Fruit fly (Drosophila melanogaster) whole organism, embryonic: ENCODE measurements around the gene Sfp33A3.

ENCODE experiments used
- Atf-2 ChIP-seq: fragments of 200-800 bp; sonication (Bioruptor generic); optimal IDR thresholded peaks from 2 replicates; lab custom pipeline; 2016; ENCODE audit warnings: missing biosample characterization, missing genetic modification characterization
- B-H1 ChIP-seq: fragments of 200-800 bp; sonication (Bioruptor generic); IDR thresholded peaks from 3 replicates; pipeline ENCODE4 v1.3.6; 2022; ENCODE audit warnings: missing biosample characterization, missing genetic modification characterization
- CG10654 ChIP-seq: fragments of 200-800 bp; sonication (Bioruptor generic); optimal IDR thresholded peaks from 2 replicates; lab custom pipeline; 2016; ENCODE audit warnings: missing biosample characterization, missing genetic modification characterization
- CG11723 ChIP-seq: fragments of 200-800 bp; sonication (Bioruptor generic); optimal IDR thresholded peaks from 2 replicates; lab custom pipeline; 2017; ENCODE audit warnings: missing biosample characterization, mild to moderate bottlenecking, missing genetic modification characterization
- CG12104 ChIP-seq: fragments of 200-800 bp; sonication (Bioruptor generic); optimal IDR thresholded peaks from 3 replicates; lab custom pipeline; 2016; ENCODE audit warnings: missing biosample characterization, missing genetic modification characterization
- CG15514 ChIP-seq: fragments of 200-800 bp; sonication (Bioruptor generic); optimal IDR thresholded peaks from 3 replicates; lab custom pipeline; 2017; ENCODE audit warnings: missing biosample characterization, missing genetic modification characterization, mild to moderate bottlenecking, moderate library complexity, missing genetic modification reagents
- CG17385 ChIP-seq: fragments of 200-800 bp; sonication (Bioruptor generic); optimal IDR thresholded peaks from 3 replicates; lab custom pipeline; 2018; ENCODE audit warnings: missing biosample characterization, mild to moderate bottlenecking, missing genetic modification characterization
- CG18262 ChIP-seq: fragments of 200-800 bp; optimal IDR thresholded peaks from 3 replicates; lab custom pipeline; 2019; ENCODE audit warnings: missing biosample characterization, mild to moderate bottlenecking, missing genetic modification characterization, moderate library complexity
- CG2116 ChIP-seq: fragments of 200-800 bp; sonication (Bioruptor generic); optimal IDR thresholded peaks from 3 replicates; lab custom pipeline; 2018; ENCODE audit warnings: missing biosample characterization, mild to moderate bottlenecking, missing genetic modification characterization
- CG2712 ChIP-seq: fragments of 200-800 bp; optimal IDR thresholded peaks from 3 replicates; lab custom pipeline; 2019; ENCODE audit warnings: missing biosample characterization, mild to moderate bottlenecking, missing genetic modification characterization, moderate library complexity
- CG31365 ChIP-seq: fragments of 200-800 bp; sonication (Bioruptor generic); optimal IDR thresholded peaks from 2 replicates; lab custom pipeline; 2018; ENCODE audit warnings: missing biosample characterization, mild to moderate bottlenecking, missing genetic modification characterization
- CG3847 ChIP-seq: fragments of 200-800 bp; sonication (Bioruptor generic); IDR thresholded peaks from 2 replicates; pipeline ENCODE4 v1.3.6; 2022; ENCODE audit warnings: missing biosample characterization, missing genetic modification characterization
- CG3995 ChIP-seq: fragments of 200-800 bp; sonication (Bioruptor generic); optimal IDR thresholded peaks from 3 replicates; lab custom pipeline; 2016; ENCODE audit warnings: missing biosample characterization, missing genetic modification characterization
- CG42726 ChIP-seq: fragments of 200-800 bp; sonication (Bioruptor generic); IDR thresholded peaks from 2 replicates; pipeline ENCODE4 v1.3.6; 2022; ENCODE audit warnings: missing biosample characterization, missing genetic modification characterization; ENCODE audit not compliant: partially characterized antibody
- CG6689 ChIP-seq: fragments of 200-800 bp; sonication (Bioruptor generic); IDR thresholded peaks from 2 replicates; pipeline ENCODE4 v1.3.6; 2022; ENCODE audit warnings: missing biosample characterization, missing genetic modification characterization
- CG7372 ChIP-seq: fragments of 200-800 bp; sonication (Bioruptor generic); IDR thresholded peaks from 2 replicates; pipeline ENCODE4 v1.3.6; 2022; ENCODE audit warnings: missing biosample characterization, missing genetic modification characterization
- CG9215 ChIP-seq: fragments of 200-800 bp; sonication (Bioruptor generic); IDR thresholded peaks from 2 replicates; pipeline ENCODE4 v1.3.6; 2022; ENCODE audit warnings: missing biosample characterization, missing genetic modification characterization
- CG9817 ChIP-seq: fragments of 200-800 bp; sonication (Bioruptor generic); optimal IDR thresholded peaks from 2 replicates; lab custom pipeline; 2018; ENCODE audit warnings: missing biosample characterization, mild to moderate bottlenecking, missing genetic modification characterization, moderate library complexity
- Chrac-16 ChIP-seq: fragments of 200-800 bp; sonication (Bioruptor generic); optimal IDR thresholded peaks from 3 replicates; lab custom pipeline; 2016; ENCODE audit warnings: missing biosample characterization, missing genetic modification characterization
- CrebB ChIP-seq: fragments of 200-800 bp; sonication (Bioruptor generic); optimal IDR thresholded peaks from 3 replicates; lab custom pipeline; 2018; ENCODE audit warnings: missing biosample characterization, mild to moderate bottlenecking, missing genetic modification characterization
- Ets97D ChIP-seq: fragments of 200-800 bp; sonication (Bioruptor generic); optimal IDR thresholded peaks from 3 replicates; lab custom pipeline; 2016; ENCODE audit warnings: missing biosample characterization, missing genetic modification characterization
- HLH54F ChIP-seq: fragments of 200-800 bp; sonication (Bioruptor generic); optimal IDR thresholded peaks from 3 replicates; lab custom pipeline; 2016; ENCODE audit warnings: missing biosample characterization, missing genetic modification characterization
- Hsf ChIP-seq: fragments of 200-800 bp; sonication (Bioruptor generic); optimal IDR thresholded peaks from 3 replicates; lab custom pipeline; 2016; ENCODE audit warnings: missing biosample characterization, missing genetic modification characterization
- MBD-R2 ChIP-seq: fragments of 200-800 bp; sonication (Bioruptor generic); IDR thresholded peaks from 2 replicates; pipeline ENCODE4 v1.3.6; 2022; ENCODE audit warnings: missing biosample characterization, missing genetic modification characterization
- Max ChIP-seq: fragments of 200-800 bp; sonication (Bioruptor generic); optimal IDR thresholded peaks from 2 replicates; lab custom pipeline; 2016; ENCODE audit warnings: missing biosample characterization, mild to moderate bottlenecking, missing genetic modification characterization
- Myb ChIP-seq: fragments of 200-800 bp; sonication (Bioruptor generic); optimal IDR thresholded peaks from 2 replicates; lab custom pipeline; 2016; ENCODE audit warnings: missing biosample characterization, missing genetic modification characterization
- Opbp ChIP-seq: fragments of 200-800 bp; sonication (Bioruptor generic); IDR thresholded peaks from 3 replicates; pipeline ENCODE4 v1.3.6; 2022; ENCODE audit warnings: missing biosample characterization, missing genetic modification characterization; ENCODE audit not compliant: partially characterized antibody
- az2 ChIP-seq: fragments of 200-800 bp; sonication (Bioruptor generic); optimal IDR thresholded peaks from 3 replicates; lab custom pipeline; 2016; ENCODE audit warnings: missing biosample characterization, missing genetic modification characterization
- bab2 ChIP-seq: fragments of 200-800 bp; sonication (Bioruptor generic); optimal IDR thresholded peaks from 2 replicates; lab custom pipeline; 2016; ENCODE audit warnings: missing biosample characterization, missing genetic modification characterization
- bbx ChIP-seq: fragments of 200-800 bp; sonication (Bioruptor generic); IDR thresholded peaks from 2 replicates; pipeline ENCODE4 v1.3.6; 2022; ENCODE audit warnings: missing biosample characterization, missing genetic modification characterization; ENCODE audit not compliant: partially characterized antibody
- cas ChIP-seq: fragments of 200-800 bp; sonication (Bioruptor generic); IDR thresholded peaks from 2 replicates; pipeline ENCODE4 v1.3.6; 2022; ENCODE audit warnings: missing biosample characterization, missing genetic modification characterization
- cwo ChIP-seq: fragments of 200-800 bp; sonication (Bioruptor generic); optimal IDR thresholded peaks from 3 replicates; lab custom pipeline; 2017; ENCODE audit warnings: missing biosample characterization, missing genetic modification characterization, mild to moderate bottlenecking, moderate library complexity, missing genetic modification reagents
- dan ChIP-seq: fragments of 200-800 bp; sonication (Bioruptor generic); IDR thresholded peaks from 2 replicates; pipeline ENCODE4 v1.3.6; 2022; ENCODE audit warnings: missing biosample characterization, missing genetic modification characterization
- exex ChIP-seq: fragments of 200-800 bp; sonication (Bioruptor generic); optimal IDR thresholded peaks from 4 replicates; lab custom pipeline; 2018; ENCODE audit warnings: missing biosample characterization, mild to moderate bottlenecking, missing genetic modification characterization, moderate library complexity
- gcm ChIP-seq: fragments of 200-800 bp; sonication (Bioruptor generic); optimal IDR thresholded peaks from 2 replicates; lab custom pipeline; 2019; ENCODE audit warnings: missing biosample characterization, mild to moderate bottlenecking, missing genetic modification characterization, moderate library complexity
- gt ChIP-seq: fragments of 200-800 bp; sonication (Bioruptor generic); IDR thresholded peaks from 2 replicates; pipeline ENCODE4 v1.3.6; 2022; ENCODE audit warnings: missing biosample characterization, missing genetic modification characterization
- her ChIP-seq: fragments of 200-800 bp; sonication (Bioruptor generic); optimal IDR thresholded peaks from 2 replicates; lab custom pipeline; 2016; ENCODE audit warnings: missing biosample characterization, missing genetic modification characterization
- lola ChIP-seq, 3 experiments: fragments of >200 bp in 2 of 3; fragments of 200-800 bp in 1 of 3; sonication (Bioruptor generic) in 1 of 3; optimal IDR thresholded peaks; 2 replicates each; lab custom pipeline; 2017 to 2019; ENCODE audit warnings: missing biosample characterization in 3 of 3, missing genetic modification characterization in 3 of 3, mild to moderate bottlenecking in 1 of 3, moderate library complexity in 1 of 3
- mld ChIP-seq: fragments of 200-800 bp; sonication (Bioruptor generic); IDR thresholded peaks from 3 replicates; pipeline ENCODE4 v1.3.6; 2022; ENCODE audit warnings: missing biosample characterization, missing genetic modification characterization; ENCODE audit not compliant: partially characterized antibody
- nerfin-2 ChIP-seq: fragments of 200-800 bp; sonication (Bioruptor generic); IDR thresholded peaks from 2 replicates; pipeline ENCODE4 v1.3.6; 2022; ENCODE audit warnings: missing biosample characterization, missing genetic modification characterization; ENCODE audit not compliant: partially characterized antibody
- p53 ChIP-seq: fragments of 200-800 bp; sonication (Bioruptor generic); optimal IDR thresholded peaks from 2 replicates; lab custom pipeline; 2016; ENCODE audit warnings: missing biosample characterization, missing genetic modification characterization
- pnt ChIP-seq: fragments of 200-800 bp; sonication (Bioruptor generic); optimal IDR thresholded peaks from 3 replicates; lab custom pipeline; 2016; ENCODE audit warnings: missing biosample characterization, missing genetic modification characterization
- salm ChIP-seq: fragments of 200-800 bp; sonication (Bioruptor generic); optimal IDR thresholded peaks from 2 replicates; lab custom pipeline; 2018; ENCODE audit warnings: missing biosample characterization, mild to moderate bottlenecking, missing genetic modification characterization
- schlank ChIP-seq: fragments of 200-800 bp; sonication (Bioruptor generic); optimal IDR thresholded peaks from 2 replicates; lab custom pipeline; 2018; ENCODE audit warnings: missing biosample characterization, mild to moderate bottlenecking, missing genetic modification characterization
- sd ChIP-seq: fragments of 200-800 bp; sonication (Bioruptor generic); optimal IDR thresholded peaks from 3 replicates; lab custom pipeline; 2018; ENCODE audit warnings: missing biosample characterization, mild to moderate bottlenecking, missing genetic modification characterization, moderate library complexity
- seq ChIP-seq: fragments of 200-800 bp; sonication (Bioruptor generic); IDR thresholded peaks from 2 replicates; pipeline ENCODE4 v1.3.6; 2022; ENCODE audit warnings: missing biosample characterization, missing genetic modification characterization
- sim ChIP-seq: fragments of 200-800 bp; sonication (Bioruptor generic); IDR thresholded peaks from 2 replicates; pipeline ENCODE4 v1.3.6; 2022; ENCODE audit warnings: missing biosample characterization, missing genetic modification characterization
- sqz ChIP-seq: fragments of 200-800 bp; sonication (Bioruptor generic); optimal IDR thresholded peaks from 3 replicates; lab custom pipeline; 2018; ENCODE audit warnings: missing biosample characterization, mild to moderate bottlenecking, missing genetic modification characterization
- toy ChIP-seq: fragments of 200-800 bp; sonication (Bioruptor generic); IDR thresholded peaks from 2 replicates; pipeline ENCODE4 v1.3.6; 2022; ENCODE audit warnings: missing biosample characterization, missing genetic modification characterization
- usp ChIP-seq: fragments of >200 bp; optimal IDR thresholded peaks from 2 replicates; lab custom pipeline; 2017; ENCODE audit warnings: missing biosample characterization, missing genetic modification characterization
- vfl ChIP-seq: fragments of 200-800 bp; sonication (Bioruptor generic); optimal IDR thresholded peaks from 2 replicates; lab custom pipeline; 2016; ENCODE audit warnings: missing biosample characterization, missing genetic modification characterization
- yki ChIP-seq: fragments of >200 bp; optimal IDR thresholded peaks from 3 replicates; lab custom pipeline; 2018

Sfp33A3 gene

DNA sequence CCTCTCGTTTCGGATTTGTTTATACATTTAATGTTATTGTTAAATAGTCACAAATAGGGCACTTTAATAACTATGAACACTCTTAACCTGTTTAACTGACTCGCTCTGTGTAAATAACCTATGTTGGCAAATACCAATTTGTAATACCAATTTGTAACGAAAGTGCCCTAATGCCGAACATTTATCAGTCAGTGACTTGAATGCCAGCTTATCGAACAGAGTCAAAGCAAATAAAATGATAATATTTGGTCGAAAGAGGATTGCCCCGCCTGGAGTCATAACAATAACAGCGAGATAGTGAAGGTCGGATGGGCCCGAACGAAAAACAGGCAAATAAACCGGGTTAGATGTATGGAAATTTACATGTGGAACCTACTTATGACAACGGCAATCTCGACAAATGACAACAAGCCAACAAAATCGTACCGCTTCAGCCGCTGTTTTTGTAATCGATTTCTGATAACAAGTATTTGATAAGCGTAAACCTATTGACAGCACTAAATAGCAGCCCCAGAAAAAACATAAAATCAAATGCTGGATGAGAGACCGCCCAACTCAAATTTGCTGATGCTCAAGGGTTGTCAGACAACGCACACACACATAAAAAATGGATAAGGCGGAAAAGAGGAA, 5.6 kb downstream of the Sfp33A3 start (continued):
- TF ChIP-seq yki (lab: Kevin White, UChicago), result no peak
- TF ChIP-seq dan (GFP tag; lab: Robert Waterston, UW), result no peak
- TF ChIP-seq Ets97D, result no peak
- no peak for TF ChIP-seq CG18262
- TF ChIP-seq CG31365 (tag; lab: Kevin White, UChicago), result no peak
- TF ChIP-seq Myb, result no peak
- no peak for TF ChIP-seq cwo
- no peak for TF ChIP-seq pnt (GFP tag; lab: Kevin White, UChicago)
- no peak for TF ChIP-seq bab2
- TF ChIP-seq lola (GFP tag; optimal IDR thresholded peaks at IDR 0.05; lab: Kevin White, UChicago), result no peak
- TF ChIP-seq salm (tag; lab: Kevin White, UChicago), result no peak
- no peak for TF ChIP-seq CG3995 (GFP tag; lab: Kevin White, UChicago)
- TF ChIP-seq gcm (GFP tag; lab: Kevin White, UChicago), result no peak
- no peak for TF ChIP-seq B-H1 (GFP tag; lab: Robert Waterston, UW)
- no peak for TF ChIP-seq CrebB (tag; lab: Kevin White, UChicago)
- no peak for TF ChIP-seq CG6689 (GFP tag; lab: Robert Waterston, UW)
- no peak for TF ChIP-seq CG9817 (tag; lab: Kevin White, UChicago)
- no peak for TF ChIP-seq p53 (GFP tag; lab: Kevin White, UChicago)
- no peak for TF ChIP-seq CG7372 (GFP tag; lab: Robert Waterston, UW)
- TF ChIP-seq gt (GFP tag; lab: Robert Waterston, UW), result no peak
- peak; percentile 9 for TF ChIP-seq CG17385 (GFP tag; lab: Kevin White, UChicago)
- TF ChIP-seq Chrac-16 (GFP tag; lab: Kevin White, UChicago), result no peak
- peak; percentile 33 for TF ChIP-seq CG15514 (GFP tag; lab: Kevin White, UChicago)
- TF ChIP-seq toy (GFP tag; lab: Robert Waterston, UW), result no peak
- TF ChIP-seq schlank, result peak; percentile 7
- no peak for TF ChIP-seq Max (GFP tag; lab: Kevin White, UChicago)
- TF ChIP-seq sd, result peak; percentile 30
- no peak for TF ChIP-seq mld (GFP tag; lab: Robert Waterston, UW)
- TF ChIP-seq cas (GFP tag; lab: Robert Waterston, UW), result no peak
- TF ChIP-seq CG12104, result no peak
- no peak for TF ChIP-seq Opbp (GFP tag; lab: Robert Waterston, UW)
- TF ChIP-seq az2 (GFP tag; lab: Kevin White, UChicago), result no peak
- no peak for TF ChIP-seq vfl (GFP tag; lab: Kevin White, UChicago)
- no peak for TF ChIP-seq CG2712 (tag; lab: Kevin White, UChicago)
- TF ChIP-seq CG3847 (GFP tag; lab: Robert Waterston, UW), result no peak
- no peak for TF ChIP-seq CG42726 (GFP tag; lab: Robert Waterston, UW)
- TF ChIP-seq MBD-R2, result no peak
- TF ChIP-seq sim (GFP tag; lab: Robert Waterston, UW), result no peak
- TF ChIP-seq CG10654 (GFP tag; lab: Kevin White, UChicago), result no peak
- TF ChIP-seq Atf-2 (GFP tag; lab: Kevin White, UChicago), result no peak
- no peak for TF ChIP-seq her (GFP tag; lab: Kevin White, UChicago)
- no peak for TF ChIP-seq bbx
- peak; percentile 76 for TF ChIP-seq exex (tag; lab: Kevin White, UChicago)
- TF ChIP-seq CG2116 (GFP tag; lab: Kevin White, UChicago), result no peak
- TF ChIP-seq CG9215, result no peak
- TF ChIP-seq nerfin-2 (GFP tag; lab: Robert Waterston, UW), result no peak
- TF ChIP-seq seq (GFP tag; lab: Robert Waterston, UW), result no peak
- no peak for TF ChIP-seq CG11723
- TF ChIP-seq HLH54F, result no peak
- TF ChIP-seq sqz (GFP tag; lab: Kevin White, UChicago), result no peak
- no peak for TF ChIP-seq usp
- TF ChIP-seq Hsf (GFP tag; lab: Kevin White, UChicago), result no peak
